Fruit fly (Drosophila melanogaster): ENCODE measurements around the gene Srlp.

Gene Srlp

DNA sequence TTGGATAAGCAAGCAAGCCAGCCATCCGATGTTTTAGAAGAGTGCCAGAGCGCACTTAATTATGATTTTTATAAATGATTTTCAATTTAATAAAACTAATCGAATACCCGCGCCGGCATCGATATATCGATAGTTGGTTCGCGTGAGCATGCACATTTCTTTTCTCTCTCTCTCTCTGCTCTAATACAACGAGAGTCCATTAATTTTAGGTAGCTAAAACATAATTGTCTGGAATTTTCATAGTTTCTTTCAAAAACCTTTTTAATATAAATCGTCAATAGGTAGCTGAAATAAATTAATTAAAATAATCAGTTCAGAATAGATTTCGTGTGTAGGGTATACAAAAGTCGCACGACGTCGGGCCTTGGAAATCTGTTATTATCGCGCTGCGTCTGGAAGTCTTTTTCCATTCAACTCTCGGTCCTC is 15.0 kb downstream of the Srlp start, which contains the start of gene CG18549 (continued):
- TF ChIP-seq CG17359 (tag; optimal IDR thresholded peaks at IDR 0.05) (peak; percentile 100), CG1602 (GFP tag; optimal IDR thresholded peaks at IDR 0.05) (peak; percentile 100), Hr3 (GFP tag; optimal IDR thresholded peaks at IDR 0.05) (peak; percentile 100), Gug (GFP tag; IDR thresholded peaks at IDR 0.05) (peak; percentile 99), jing (GFP tag; optimal IDR thresholded peaks at IDR 0.05) (peak; percentile 99), CG9797 (GFP tag; optimal IDR thresholded peaks at IDR 0.05) (peak; percentile 80), CG14860 (GFP tag; IDR thresholded peaks at IDR 0.05; ENCODE audit: partially characterized antibody) (peak; percentile 65), CG12299 (tag; optimal IDR thresholded peaks at IDR 0.05) (peak; percentile 100), sqz (GFP tag; optimal IDR thresholded peaks at IDR 0.05) (peak; percentile 100), Sry-δ (GFP tag; optimal IDR thresholded peaks at IDR 0.05) (peak; percentile 87), CG6765 (GFP tag; optimal IDR thresholded peaks at IDR 0.05) (peak; percentile 99)

DNA sequence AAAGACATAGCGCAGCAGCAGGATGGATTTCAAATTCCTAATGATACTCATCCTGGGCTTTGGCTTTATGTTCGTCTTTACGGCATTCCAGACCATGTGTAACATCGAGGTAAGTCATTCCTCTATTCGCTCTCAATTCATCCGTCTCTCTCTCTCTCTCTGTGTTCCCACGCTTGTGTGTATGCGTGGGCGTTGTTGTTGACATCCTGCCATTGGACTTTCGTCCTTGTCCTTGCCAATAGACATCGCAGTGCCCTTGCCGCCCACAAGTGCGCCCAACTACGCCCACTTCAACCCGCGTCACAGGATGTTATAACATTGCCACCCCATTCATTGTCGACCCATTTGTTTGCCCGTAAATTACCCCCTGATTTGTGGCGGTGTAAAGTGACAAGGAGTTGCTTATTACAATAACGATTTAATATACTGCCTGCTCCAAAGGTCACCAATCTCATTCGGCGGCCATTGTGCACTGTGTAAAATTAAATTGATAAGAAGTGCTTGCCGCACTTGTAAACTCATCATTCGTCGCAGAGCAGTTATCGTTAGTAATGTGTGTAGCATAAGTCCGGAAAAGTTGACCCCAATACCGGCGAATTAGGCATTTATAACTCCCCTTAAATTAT is 15.8 kb downstream of the Srlp start:
- TF ChIP-seq exex (tag; optimal IDR thresholded peaks at IDR 0.05) (peak; percentile 10), CG15011 (GFP tag; optimal IDR thresholded peaks at IDR 0.05) (no peak), ci (GFP tag; IDR thresholded peaks at IDR 0.05) (no peak), CG12104 (GFP tag; optimal IDR thresholded peaks at IDR 0.05) (no peak), GATAe (GFP tag; conservative IDR thresholded peaks at IDR 0.05) (no peak), row (GFP tag; IDR thresholded peaks at IDR 0.05) (peak; percentile 14; the same call in 1 of the 3 replicates), zf30C (GFP tag; optimal IDR thresholded peaks at IDR 0.05) (peak; percentile 72), Med (GFP tag) (peak; percentile 75), yki (optimal IDR thresholded peaks at IDR 0.05) (no peak), Hr78 (GFP tag; optimal IDR thresholded peaks at IDR 0.05) (peak in 1 of 2 experiments; percentile 62), CG17186 (GFP tag; optimal IDR thresholded peaks at IDR 0.05) (no peak), tll (GFP tag; optimal IDR thresholded peaks at IDR 0.05) (no peak), CG7556 (GFP tag; optimal IDR thresholded peaks at IDR 0.05) (no peak), CG6654 (GFP tag; optimal IDR thresholded peaks at IDR 0.05) (no peak), Rfx (GFP tag; IDR thresholded peaks at IDR 0.05) (peak; percentile 12; the same call in 1 of the 2 replicates), seq (GFP tag; IDR thresholded peaks at IDR 0.05) (peak; percentile 48), Mes4 (GFP tag; optimal IDR thresholded peaks at IDR 0.05) (no peak), CG2202 (tag; optimal IDR thresholded peaks at IDR 0.05) (no peak), CG33213 (GFP tag; optimal IDR thresholded peaks at IDR 0.05) (no peak), PHDP (tag; optimal IDR thresholded peaks at IDR 0.05) (no peak), CG1832 (GFP tag; optimal IDR thresholded peaks at IDR 0.05) (peak; percentile 15), jumu (GFP tag; optimal IDR thresholded peaks at IDR 0.05) (no peak), ap (GFP tag; IDR thresholded peaks at IDR 0.05) (no peak), CG10565 (GFP tag; optimal IDR thresholded peaks at IDR 0.05) (no peak), br (optimal IDR thresholded peaks at IDR 0.05) (no peak), CG14667 (GFP tag; IDR thresholded peaks at IDR 0.05) (no peak), nerfin-1 (tag; optimal IDR thresholded peaks at IDR 0.05) (peak; percentile 78), CG8281 (tag; optimal IDR thresholded peaks at IDR 0.05) (peak; percentile 1), ara (GFP tag; IDR thresholded peaks at IDR 0.05) (no peak), wek (GFP tag; optimal IDR thresholded peaks at IDR 0.05) (no peak), CG4360 (GFP tag; IDR thresholded peaks at IDR 0.05) (peak; percentile 37; the same call in 1 of the 2 replicates), zen (tag; optimal IDR thresholded peaks at IDR 0.05) (no peak), sna (GFP tag; IDR thresholded peaks at IDR 0.05; ENCODE audit: partially characterized antibody) (no peak), crp (GFP tag; optimal IDR thresholded peaks at IDR 0.05) (no peak), Opbp (GFP tag; IDR thresholded peaks at IDR 0.05; ENCODE audit: partially characterized antibody) (0 out of 3 replicates have a peak, but pooled peaks have one; percentile 25), sob (GFP tag; IDR thresholded peaks at IDR 0.05) (0 out of 2 replicates have a peak, but pooled peaks have one; percentile 21), sens-2 (GFP tag; IDR thresholded peaks at IDR 0.05) (no peak), bigmax (GFP tag; optimal IDR thresholded peaks at IDR 0.05) (no peak)
